Fruit fly (Drosophila melanogaster) whole organism, embryonic: ENCODE results near the gene Ppt1.

Experiments
- Bdp1 ChIP-seq: fragments of 200-800 bp; sonication (Bioruptor generic); optimal IDR thresholded peaks from 3 replicates; lab custom pipeline; 2016; ENCODE audit warnings: missing biosample characterization, missing genetic modification characterization
- Bteb2 ChIP-seq: fragments of 200-800 bp; sonication (Bioruptor generic); optimal IDR thresholded peaks from 2 replicates; lab custom pipeline; 2016; ENCODE audit warnings: missing biosample characterization, missing genetic modification characterization
- CG10321 ChIP-seq: fragments of 200-800 bp; sonication (Bioruptor generic); IDR thresholded peaks from 2 replicates; pipeline ENCODE4 v1.3.6; 2022; ENCODE audit warnings: missing biosample characterization, missing genetic modification characterization
- CG1233 ChIP-seq: fragments of 200-800 bp; sonication (Bioruptor generic); optimal IDR thresholded peaks from 4 replicates; lab custom pipeline; 2018; ENCODE audit warnings: missing biosample characterization, mild to moderate bottlenecking, missing genetic modification characterization
- CG12659 ChIP-seq: fragments of 200-800 bp; sonication (Bioruptor generic); optimal IDR thresholded peaks from 3 replicates; lab custom pipeline; 2017; ENCODE audit warnings: mild to moderate bottlenecking, missing biosample characterization, missing genetic modification reagents, missing genetic modification characterization
- CG12769 ChIP-seq: fragments of 200-800 bp; sonication (Bioruptor generic); optimal IDR thresholded peaks from 2 replicates; lab custom pipeline; 2019; ENCODE audit warnings: missing biosample characterization, mild to moderate bottlenecking, missing genetic modification characterization, moderate library complexity
- CG13287 ChIP-seq: fragments of 200-800 bp; sonication (Bioruptor generic); IDR thresholded peaks from 2 replicates; pipeline ENCODE4 v1.3.6; 2022; ENCODE audit warnings: missing biosample characterization, missing genetic modification characterization; ENCODE audit not compliant: partially characterized antibody
- CG14860 ChIP-seq: fragments of 200-800 bp; sonication (Bioruptor generic); IDR thresholded peaks from 3 replicates; pipeline ENCODE4 v1.3.6; 2022; ENCODE audit warnings: missing biosample characterization, missing genetic modification characterization; ENCODE audit not compliant: partially characterized antibody
- CG15514 ChIP-seq: fragments of 200-800 bp; sonication (Bioruptor generic); optimal IDR thresholded peaks from 3 replicates; lab custom pipeline; 2017; ENCODE audit warnings: missing biosample characterization, missing genetic modification characterization, mild to moderate bottlenecking, moderate library complexity, missing genetic modification reagents
- CG1647 ChIP-seq: fragments of 200-800 bp; sonication (Bioruptor generic); optimal IDR thresholded peaks from 3 replicates; lab custom pipeline; 2016; ENCODE audit warnings: missing biosample characterization, missing genetic modification characterization
- CG16813 ChIP-seq: fragments of 200-800 bp; sonication (Bioruptor generic); IDR thresholded peaks from 3 replicates; pipeline ENCODE4 v1.3.6; 2022; ENCODE audit warnings: missing biosample characterization, missing genetic modification characterization; ENCODE audit not compliant: partially characterized antibody
- CG16815 ChIP-seq: fragments of 200-800 bp; sonication (Bioruptor generic); optimal IDR thresholded peaks from 3 replicates; lab custom pipeline; 2017; ENCODE audit warnings: missing biosample characterization, mild to moderate bottlenecking, missing genetic modification characterization
- CG17385 ChIP-seq: fragments of 200-800 bp; sonication (Bioruptor generic); optimal IDR thresholded peaks from 3 replicates; lab custom pipeline; 2018; ENCODE audit warnings: missing biosample characterization, mild to moderate bottlenecking, missing genetic modification characterization
- CG17612 ChIP-seq: fragments of 200-800 bp; sonication (Bioruptor generic); IDR thresholded peaks from 2 replicates; pipeline ENCODE4 v1.3.6; 2022; ENCODE audit warnings: missing biosample characterization, missing genetic modification characterization
- CG30403 ChIP-seq: fragments of 200-800 bp; sonication (Bioruptor generic); optimal IDR thresholded peaks from 3 replicates; lab custom pipeline; 2016; ENCODE audit warnings: missing biosample characterization, missing genetic modification characterization
- CG3163 ChIP-seq: fragments of 200-800 bp; sonication (Bioruptor generic); optimal IDR thresholded peaks from 3 replicates; lab custom pipeline; 2016; ENCODE audit warnings: missing biosample characterization, missing genetic modification characterization
- CG33213 ChIP-seq: fragments of 200-800 bp; sonication (Bioruptor generic); optimal IDR thresholded peaks from 3 replicates; lab custom pipeline; 2016; ENCODE audit warnings: missing biosample characterization, missing genetic modification characterization
- CG5180 ChIP-seq: fragments of 200-800 bp; sonication (Bioruptor generic); optimal IDR thresholded peaks from 3 replicates; lab custom pipeline; 2017; ENCODE audit warnings: missing biosample characterization, missing genetic modification characterization, mild to moderate bottlenecking, moderate library complexity, missing genetic modification reagents
- CG6765 ChIP-seq: fragments of 200-800 bp; sonication (Bioruptor generic); optimal IDR thresholded peaks from 3 replicates; lab custom pipeline; 2017; ENCODE audit warnings: missing biosample characterization, mild to moderate bottlenecking, missing genetic modification characterization
- CG6854 ChIP-seq: fragments of 200-800 bp; sonication (Bioruptor generic); optimal IDR thresholded peaks from 3 replicates; lab custom pipeline; 2017; ENCODE audit warnings: missing biosample characterization, mild to moderate bottlenecking, missing genetic modification characterization
- CG7372 ChIP-seq: fragments of 200-800 bp; sonication (Bioruptor generic); IDR thresholded peaks from 2 replicates; pipeline ENCODE4 v1.3.6; 2022; ENCODE audit warnings: missing biosample characterization, missing genetic modification characterization
- CG8944 ChIP-seq: fragments of 200-800 bp; sonication (Bioruptor generic); optimal IDR thresholded peaks from 3 replicates; lab custom pipeline; 2016; ENCODE audit warnings: missing biosample characterization, missing genetic modification characterization
- CG9932 ChIP-seq: fragments of 200-800 bp; sonication (Bioruptor generic); IDR thresholded peaks from 2 replicates; pipeline ENCODE4 v1.3.6; 2022; ENCODE audit warnings: missing biosample characterization, missing genetic modification characterization
- CHES-1-like ChIP-seq: fragments of 200-800 bp; sonication (Bioruptor generic); optimal IDR thresholded peaks from 2 replicates; lab custom pipeline; 2016; ENCODE audit warnings: missing biosample characterization, missing genetic modification characterization
- Dad ChIP-seq: fragments of 200-800 bp; sonication (Bioruptor generic); optimal IDR thresholded peaks from 3 replicates; lab custom pipeline; 2016; ENCODE audit warnings: missing biosample characterization, missing genetic modification characterization
- ERR ChIP-seq: fragments of 200-800 bp; sonication (Bioruptor generic); optimal IDR thresholded peaks from 2 replicates; lab custom pipeline; 2016; ENCODE audit warnings: missing biosample characterization, missing genetic modification characterization
- HmgZ ChIP-seq: fragments of 200-800 bp; sonication (Bioruptor generic); optimal IDR thresholded peaks from 2 replicates; lab custom pipeline; 2018; ENCODE audit warnings: missing biosample characterization, mild to moderate bottlenecking, missing genetic modification characterization
- Hr51 ChIP-seq, 2 experiments: fragments of 200-800 bp; sonication (Bioruptor generic); optimal IDR thresholded peaks; 2 replicates in 1 of 2; 3 replicates in 1 of 2; lab custom pipeline; 2016 to 2018; ENCODE audit warnings: missing biosample characterization in 2 of 2, missing genetic modification characterization in 2 of 2, mild to moderate bottlenecking in 1 of 2, moderate library complexity in 1 of 2
- Mad ChIP-seq: fragments of 200-800 bp; sonication (Bioruptor generic); optimal IDR thresholded peaks from 2 replicates; lab custom pipeline; 2016; ENCODE audit warnings: missing biosample characterization, missing genetic modification characterization
- Mrtf ChIP-seq: fragments of 200-800 bp; sonication (Bioruptor generic); IDR thresholded peaks from 3 replicates; pipeline ENCODE4 v1.3.6; 2022; ENCODE audit warnings: missing biosample characterization, missing genetic modification characterization
- Myb ChIP-seq: fragments of 200-800 bp; sonication (Bioruptor generic); optimal IDR thresholded peaks from 2 replicates; lab custom pipeline; 2016; ENCODE audit warnings: missing biosample characterization, missing genetic modification characterization
- Ptx1 ChIP-seq: fragments of 200-800 bp; sonication (Bioruptor generic); IDR thresholded peaks from 2 replicates; pipeline ENCODE4 v1.3.6; 2022; ENCODE audit warnings: missing biosample characterization, missing genetic modification characterization
- Tbp ChIP-seq: fragments of >200 bp; optimal IDR thresholded peaks from 2 replicates; lab custom pipeline; 2018; ENCODE audit warnings: missing biosample characterization, missing genetic modification characterization
- amos ChIP-seq: fragments of 200-800 bp; sonication (Bioruptor generic); IDR thresholded peaks from 2 replicates; pipeline ENCODE4 v1.3.6; 2022; ENCODE audit warnings: missing biosample characterization, missing genetic modification characterization; ENCODE audit not compliant: partially characterized antibody
- bbx ChIP-seq: fragments of 200-800 bp; sonication (Bioruptor generic); IDR thresholded peaks from 2 replicates; pipeline ENCODE4 v1.3.6; 2022; ENCODE audit warnings: missing biosample characterization, missing genetic modification characterization; ENCODE audit not compliant: partially characterized antibody
- dysf ChIP-seq: fragments of 200-800 bp; sonication (Bioruptor generic); IDR thresholded peaks from 3 replicates; pipeline ENCODE4 v1.3.6; 2022; ENCODE audit warnings: missing biosample characterization, missing genetic modification characterization
- gcm ChIP-seq: fragments of 200-800 bp; sonication (Bioruptor generic); optimal IDR thresholded peaks from 2 replicates; lab custom pipeline; 2019; ENCODE audit warnings: missing biosample characterization, mild to moderate bottlenecking, missing genetic modification characterization, moderate library complexity
- lilli ChIP-seq: fragments of 200-800 bp; sonication (Bioruptor generic); optimal IDR thresholded peaks from 3 replicates; lab custom pipeline; 2016; ENCODE audit warnings: missing biosample characterization, missing genetic modification characterization
- nerfin-2 ChIP-seq: fragments of 200-800 bp; sonication (Bioruptor generic); IDR thresholded peaks from 2 replicates; pipeline ENCODE4 v1.3.6; 2022; ENCODE audit warnings: missing biosample characterization, missing genetic modification characterization; ENCODE audit not compliant: partially characterized antibody
- nmo ChIP-seq: fragments of 200-800 bp; sonication (Bioruptor generic); optimal IDR thresholded peaks from 2 replicates; lab custom pipeline; 2018; ENCODE audit warnings: missing biosample characterization, mild to moderate bottlenecking, missing genetic modification characterization, moderate library complexity
- onecut ChIP-seq: fragments of 200-800 bp; sonication (Bioruptor generic); IDR thresholded peaks from 2 replicates; pipeline ENCODE4 v1.3.6; 2022; ENCODE audit warnings: missing biosample characterization, missing genetic modification characterization
- pita ChIP-seq: fragments of 200-800 bp; sonication (Bioruptor generic); optimal IDR thresholded peaks from 2 replicates; lab custom pipeline; 2017; ENCODE audit warnings: missing biosample characterization, mild to moderate bottlenecking, missing genetic modification characterization
- repo ChIP-seq: fragments of 200-800 bp; sonication (Bioruptor generic); optimal IDR thresholded peaks from 2 replicates; lab custom pipeline; 2016; ENCODE audit warnings: missing biosample characterization, missing genetic modification characterization
- row ChIP-seq: fragments of 200-800 bp; sonication (Bioruptor generic); IDR thresholded peaks from 3 replicates; pipeline ENCODE4 v1.3.6; 2022; ENCODE audit warnings: missing biosample characterization, missing genetic modification characterization
- shn ChIP-seq: fragments of 200-800 bp; sonication (Bioruptor generic); optimal IDR thresholded peaks from 3 replicates; lab custom pipeline; 2016; ENCODE audit warnings: missing biosample characterization, missing genetic modification characterization
- sima ChIP-seq: fragments of 200-800 bp; sonication (Bioruptor generic); optimal IDR thresholded peaks from 2 replicates; lab custom pipeline; 2016; ENCODE audit warnings: missing biosample characterization, missing genetic modification characterization
- sqz ChIP-seq: fragments of 200-800 bp; sonication (Bioruptor generic); optimal IDR thresholded peaks from 3 replicates; lab custom pipeline; 2018; ENCODE audit warnings: missing biosample characterization, mild to moderate bottlenecking, missing genetic modification characterization
- sr ChIP-seq: fragments of 200-800 bp; sonication (Bioruptor generic); IDR thresholded peaks from 3 replicates; pipeline ENCODE4 v1.3.6; 2022; ENCODE audit warnings: missing biosample characterization, missing genetic modification characterization

The Ppt1 gene

dm6 chrX:8656550-8657431, 33.2 kb downstream of the Ppt1 start (continued):
- TF ChIP-seq Ptx1 (GFP tag; lab: Robert Waterston, UW) (peak; percentile 64), dysf (peak; percentile 60), sqz (GFP tag; lab: Kevin White, UChicago) (peak; percentile 57), HmgZ (tag; lab: Kevin White, UChicago) (no peak), sima (GFP tag; lab: Kevin White, UChicago) (peak; percentile 3), CG33213 (GFP tag; lab: Kevin White, UChicago) (peak; percentile 60), Dad (GFP tag; lab: Kevin White, UChicago) (peak; percentile 55), CG30403 (GFP tag; lab: Kevin White, UChicago) (peak; percentile 65), Bdp1 (GFP tag; lab: Kevin White, UChicago) (peak; percentile 44), row (GFP tag; lab: Robert Waterston, UW) (peak; percentile 74), bbx (GFP tag; lab: Robert Waterston, UW) (no peak), Hr51 (GFP tag; optimal IDR thresholded peaks at IDR 0.05; lab: Kevin White, UChicago) (peak; percentile 48 to 52), Mad (GFP tag; lab: Kevin White, UChicago) (peak; percentile 44), CG17612 (GFP tag; lab: Robert Waterston, UW) (no peak), CG12769 (tag; lab: Kevin White, UChicago) (peak; percentile 42), Bteb2 (GFP tag; lab: Kevin White, UChicago) (peak; percentile 12), CG16813 (GFP tag; lab: Robert Waterston, UW) (no peak), lilli (peak; percentile 54), CG6854 (GFP tag; lab: Kevin White, UChicago) (no peak), CG1233 (GFP tag; lab: Kevin White, UChicago) (peak; percentile 71), CG12659 (GFP tag; lab: Kevin White, UChicago) (peak; percentile 35), CG14860 (GFP tag; lab: Robert Waterston, UW) (no peak), CG3163 (GFP tag; lab: Kevin White, UChicago) (peak; percentile 13), CG15514 (GFP tag; lab: Kevin White, UChicago) (no peak), sr (GFP tag; lab: Robert Waterston, UW) (no peak), CG16815 (GFP tag; lab: Kevin White, UChicago) (peak; percentile 82), CG8944 (GFP tag; lab: Kevin White, UChicago) (peak; percentile 70), amos (GFP tag; lab: Robert Waterston, UW) (no peak), CG10321 (GFP tag; lab: Robert Waterston, UW) (peak; percentile 82), onecut (GFP tag; lab: Robert Waterston, UW) (peak; percentile 57), CG6765 (GFP tag; lab: Kevin White, UChicago) (no peak), CG1647 (GFP tag; lab: Kevin White, UChicago) (peak; percentile 7), CG7372 (0 out of 2 replicates have a peak, but pooled peaks have one; percentile 35), CHES-1-like (GFP tag; lab: Kevin White, UChicago) (peak; percentile 62), pita (GFP tag; lab: Kevin White, UChicago) (no peak), Tbp (GFP tag; lab: Kevin White, UChicago) (no peak), CG17385 (GFP tag; lab: Kevin White, UChicago) (peak; percentile 54), repo (GFP tag; lab: Kevin White, UChicago) (peak; percentile 57), CG13287 (GFP tag; lab: Robert Waterston, UW) (no peak), nmo (peak; percentile 82), Mrtf (peak; percentile 50; the same call in 1 of the 3 replicates), shn (GFP tag; lab: Kevin White, UChicago) (peak; percentile 56), Myb (GFP tag; lab: Kevin White, UChicago) (peak; percentile 40), ERR (GFP tag; lab: Kevin White, UChicago) (peak; percentile 23), CG9932 (no peak), nerfin-2 (GFP tag; lab: Robert Waterston, UW) (no peak), CG5180 (GFP tag; lab: Kevin White, UChicago) (peak; percentile 14), gcm (GFP tag; lab: Kevin White, UChicago) (peak; percentile 73)
